Worm (Caenorhabditis elegans) whole organism, young adult: ENCODE data around the gene sptl-3.

Source experiments
- B0019.2 ChIP-seq: fragments of 200-800 bp; sonication (Bioruptor generic); conservative IDR thresholded peaks from 2 replicates; pipeline ENCODE4 v1.3.6; 2022; ENCODE audit warnings: missing genetic modification reagents, missing genetic modification characterization, missing compliant biosample characterization
- B0261.1 ChIP-seq: sonication (generic microtip); optimal IDR thresholded peaks from 2 replicates; lab custom pipeline; 2016; ENCODE audit warnings: mild to moderate bottlenecking, missing genetic modification characterization, moderate library complexity, missing compliant biosample characterization
- F10E7.11 ChIP-seq: sonication (generic microtip); optimal IDR thresholded peaks from 2 replicates; lab custom pipeline; 2017; ENCODE audit warnings: mild to moderate bottlenecking, missing genetic modification characterization, moderate library complexity, missing compliant biosample characterization
- K11D2.4 ChIP-seq: fragments of 200-800 bp; sonication (Bioruptor generic); IDR thresholded peaks from 2 replicates; pipeline ENCODE4 v1.3.6; 2022; ENCODE audit warnings: missing genetic modification reagents, missing genetic modification characterization, missing compliant biosample characterization
- ZK185.1 ChIP-seq: sonication (generic microtip); optimal IDR thresholded peaks from 2 replicates; lab custom pipeline; 2016; ENCODE audit warnings: mild to moderate bottlenecking, missing genetic modification characterization, missing compliant biosample characterization; ENCODE audit not compliant: poor library complexity, severe bottlenecking
- cebp-1 ChIP-seq, 2 experiments: fragments of 200-800 bp in 1 of 2; sonication (Bioruptor generic) in 1 of 2; sonication (generic microtip) in 1 of 2; IDR thresholded peaks in 1 of 2; optimal IDR thresholded peaks in 1 of 2; 2 replicates each; pipeline versions ENCODE4 v1.3.6 to Lab custom; 2017 to 2022; ENCODE audit warnings: missing compliant biosample characterization in 2 of 2, missing genetic modification characterization in 2 of 2, mild to moderate bottlenecking in 1 of 2, missing genetic modification reagents in 1 of 2, moderate library complexity in 1 of 2
- ceh-79 ChIP-seq: sonication (generic microtip); optimal IDR thresholded peaks from 2 replicates; lab custom pipeline; 2017; ENCODE audit warnings: mild to moderate bottlenecking, missing genetic modification characterization, missing compliant biosample characterization
- die-1 ChIP-seq: sonication (generic microtip); optimal IDR thresholded peaks from 2 replicates; lab custom pipeline; 2016; ENCODE audit warnings: missing genotype, mild to moderate bottlenecking, missing genetic modification characterization, missing compliant biosample characterization
- dpff-1 ChIP-seq: sonication (generic microtip); optimal IDR thresholded peaks from 2 replicates; lab custom pipeline; 2017; ENCODE audit warnings: mild to moderate bottlenecking, missing genetic modification characterization, missing compliant biosample characterization
- efl-1 ChIP-seq: fragments of 150-350 bp; optimal IDR thresholded peaks from 2 replicates; lab custom pipeline; 2014; ENCODE audit warnings: missing biosample characterization, missing genetic modification reagents, missing genetic modification characterization
- let-607 ChIP-seq, 2 experiments: fragments of 200-800 bp in 1 of 2; sonication (Bioruptor generic) in 1 of 2; sonication (generic microtip) in 1 of 2; optimal IDR thresholded peaks; 2 replicates each; lab custom pipeline; 2016 to 2018; ENCODE audit warnings: mild to moderate bottlenecking in 2 of 2, missing compliant biosample characterization in 2 of 2, missing genetic modification characterization in 2 of 2, moderate library complexity in 2 of 2, missing genotype in 1 of 2
- lsl-1 ChIP-seq: fragments of 200-800 bp; sonication (Bioruptor generic); optimal IDR thresholded peaks from 2 replicates; lab custom pipeline; 2018; ENCODE audit warnings: mild to moderate bottlenecking, missing genetic modification characterization, moderate library complexity, missing compliant biosample characterization
- mcd-1 ChIP-seq: fragments of 200-800 bp; sonication (Bioruptor generic); IDR thresholded peaks from 2 replicates; pipeline ENCODE4 v1.3.6; 2022; ENCODE audit warnings: missing genetic modification reagents, missing genetic modification characterization, missing compliant biosample characterization
- mes-4 ChIP-seq: sonication (generic microtip); optimal IDR thresholded peaks from 2 replicates; lab custom pipeline; 2016; ENCODE audit warnings: missing genotype, missing genetic modification characterization, missing compliant biosample characterization
- pbrm-1 ChIP-seq: fragments of 200-800 bp; sonication (Bioruptor generic); IDR thresholded peaks from 2 replicates; pipeline ENCODE4 v1.3.6; 2022; ENCODE audit warnings: missing genetic modification reagents, missing genetic modification characterization, missing compliant biosample characterization
- pha-4 ChIP-seq: fragments of 150-350 bp; sonication (generic microtip); optimal IDR thresholded peaks from 2 replicates; lab custom pipeline; 2014; ENCODE audit warnings: missing biosample characterization, missing genetic modification reagents, missing genetic modification characterization
- rcor-1 ChIP-seq: fragments of 200-800 bp; sonication (Bioruptor generic); IDR thresholded peaks from 2 replicates; pipeline ENCODE4 v1.3.6; 2022; ENCODE audit warnings: missing genetic modification reagents, missing genetic modification characterization, missing compliant biosample characterization
- rec-8 ChIP-seq, 2 experiments: sonication (generic microtip); optimal IDR thresholded peaks; 2 replicates each; lab custom pipeline; 2016; ENCODE audit warnings: mild to moderate bottlenecking in 2 of 2, missing genetic modification characterization in 2 of 2, missing genetic modification reagents in 2 of 2, missing genotype in 2 of 2, missing biosample characterization in 1 of 2, missing compliant biosample characterization in 1 of 2, moderate library complexity in 1 of 2
- rpc-1 ChIP-seq, 2 experiments: fragments of 150-350 bp in 1 of 2; sonication (generic microtip) in 1 of 2; optimal IDR thresholded peaks; 2 replicates each; lab custom pipeline; 2014 to 2018; ENCODE audit warnings: missing biosample characterization in 1 of 2, missing genetic modification characterization in 1 of 2, missing genetic modification reagents in 1 of 2, missing genotype in 1 of 2
- snpc-4 ChIP-seq, 5 experiments: fragments of 150-350 bp in 1 of 5; sonication (generic microtip) in 4 of 5; optimal IDR thresholded peaks; 2 replicates each; lab custom pipeline; 2014 to 2018; ENCODE audit warnings: missing genetic modification characterization in 5 of 5, missing biosample characterization in 3 of 5, antibody characterized with exemption in 2 of 5, mild to moderate bottlenecking in 2 of 5, missing compliant biosample characterization in 2 of 5, missing genotype in 2 of 5, moderate library complexity in 2 of 5, missing genetic modification reagents in 1 of 5
- tbx-9 ChIP-seq: sonication (generic microtip); optimal IDR thresholded peaks from 2 replicates; lab custom pipeline; 2016; ENCODE audit warnings: borderline replicate concordance, missing genetic modification characterization, inconsistent platforms, missing compliant biosample characterization
- ztf-18 ChIP-seq: sonication (generic microtip); optimal IDR thresholded peaks from 2 replicates; lab custom pipeline; 2016; ENCODE audit warnings: missing genotype, mild to moderate bottlenecking, missing genetic modification characterization, missing compliant biosample characterization
- ztf-26 ChIP-seq: sonication (generic microtip); optimal IDR thresholded peaks from 2 replicates; lab custom pipeline; 2017; ENCODE audit warnings: missing genetic modification characterization, missing compliant biosample characterization
- ztf-3 ChIP-seq: fragments of 200-800 bp; sonication (Bioruptor generic); optimal IDR thresholded peaks from 2 replicates; lab custom pipeline; 2018; ENCODE audit warnings: mild to moderate bottlenecking, missing genetic modification characterization, missing compliant biosample characterization

sptl-3 gene

DNA sequence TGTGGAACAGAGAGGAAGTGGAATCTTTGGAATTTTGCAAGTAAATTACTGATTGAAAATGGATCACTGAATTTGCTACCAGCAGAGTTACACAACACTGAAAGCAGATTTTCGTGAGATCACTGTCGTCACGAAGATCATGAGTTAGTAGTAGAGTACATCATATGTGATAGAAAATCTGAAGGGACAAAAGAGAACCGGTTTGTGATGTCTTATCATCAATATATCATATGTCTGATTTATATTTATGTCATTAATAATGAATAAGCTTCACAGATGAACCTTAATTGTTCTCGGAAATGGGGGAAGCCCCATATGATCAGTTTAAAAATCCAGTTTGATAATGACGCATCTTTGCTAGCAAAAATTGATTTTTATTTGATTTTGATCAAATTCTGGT lies 42.9 kb downstream of the sptl-3 start:
- TF ChIP-seq rcor-1 (GFP tag; lab: Robert Waterston, UW) (no peak), die-1 (tag; lab: Kevin White, UChicago) (no peak), tbx-9 (tag; lab: Kevin White, UChicago) (no peak), lsl-1 (GFP tag; lab: Kevin White, UChicago) (no peak), B0261.1 (no peak), ceh-79 (tag; lab: Kevin White, UChicago) (no peak), dpff-1 (tag; lab: Kevin White, UChicago) (no peak), ZK185.1 (tag; lab: Kevin White, UChicago) (no peak), pbrm-1 (GFP tag; lab: Robert Waterston, UW) (no peak), efl-1 (GFP tag; lab: Kevin White, UChicago) (no peak), mes-4 (no peak), let-607 (tag; optimal IDR thresholded peaks at IDR 0.05; lab: Kevin White, UChicago) (no peak), rpc-1 (optimal IDR thresholded peaks at IDR 0.05; lab: Kevin White, UChicago) (no peak), rpc-1 (tag; optimal IDR thresholded peaks at IDR 0.05; lab: Kevin White, UChicago) (no peak), cebp-1 (GFP tag; IDR thresholded peaks at IDR 0.05; lab: Robert Waterston, UW) (no peak), cebp-1 (tag; optimal IDR thresholded peaks at IDR 0.05; lab: Kevin White, UChicago) (no peak), snpc-4 (GFP tag; optimal IDR thresholded peaks at IDR 0.05; lab: Kevin White, UChicago) (no peak), snpc-4 (tag; optimal IDR thresholded peaks at IDR 0.05; lab: Kevin White, UChicago) (no peak), ztf-3 (GFP tag; lab: Kevin White, UChicago) (no peak), ztf-26 (tag; lab: Kevin White, UChicago) (no peak)

DNA sequence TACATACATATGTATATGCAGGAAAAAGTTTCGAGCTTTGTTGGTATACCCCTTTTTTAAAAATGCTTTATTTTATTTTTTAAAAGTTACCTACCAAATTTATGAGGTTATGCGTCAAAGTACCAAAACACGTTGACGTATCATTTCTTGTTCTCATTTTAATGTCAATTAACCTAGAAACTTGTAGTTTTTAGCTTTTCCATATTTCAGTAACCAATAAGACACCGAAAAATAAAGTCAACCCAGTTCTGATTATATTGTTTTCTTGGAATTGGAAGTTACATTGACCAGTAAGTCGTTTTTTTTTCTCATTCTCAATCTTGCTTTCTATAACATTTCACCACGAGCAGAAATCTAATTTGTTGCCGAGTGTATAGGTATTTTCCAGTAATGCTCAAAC lies 43.7 kb downstream of the sptl-3 start, which contains the start of gene srw-145:
srw-145 (plus strand) TSS at position 301 of the 400 bp plus-strand sequence.
- no peak for TF ChIP-seq pha-4 (tag; lab: Kevin White, UChicago)
- TF ChIP-seq snpc-4 (GFP tag; optimal IDR thresholded peaks at IDR 0.05; lab: Kevin White, UChicago): no peak
- no peak for TF ChIP-seq snpc-4 (tag; optimal IDR thresholded peaks at IDR 0.05; lab: Kevin White, UChicago)
- TF ChIP-seq ztf-26 (tag; lab: Kevin White, UChicago): no peak
- no peak for TF ChIP-seq mcd-1 (GFP tag; lab: Robert Waterston, UW)
- no peak for TF ChIP-seq F10E7.11 (tag; lab: Kevin White, UChicago)
- TF ChIP-seq K11D2.4 (GFP tag; lab: Robert Waterston, UW): no peak
- TF ChIP-seq, all 124 proteins: peak for 0

DNA sequence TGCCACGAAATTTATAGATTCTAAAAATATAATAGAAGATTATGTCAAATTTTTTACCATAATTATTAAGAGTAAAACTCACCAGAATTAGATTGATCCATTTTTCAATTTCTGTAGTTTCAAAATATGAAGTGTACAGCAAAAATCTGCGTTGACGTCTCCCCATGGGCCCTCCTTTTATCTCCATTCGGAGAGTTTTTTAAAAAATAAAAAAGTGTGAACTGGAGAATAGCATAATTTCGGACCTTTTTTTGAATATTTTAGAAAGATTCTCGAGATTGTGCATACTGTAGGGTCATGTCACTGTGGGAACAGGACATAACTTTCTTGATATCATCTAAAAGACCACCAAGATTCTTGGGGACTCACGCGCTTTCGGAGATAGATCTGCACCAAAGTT lies 49.0 kb downstream of the sptl-3 start, which contains the start of gene dpr-1:
dpr-1 (minus strand) TSS at position 101 of the 400 bp plus-strand sequence.
- TF ChIP-seq rec-8 (tag; optimal IDR thresholded peaks at IDR 0.05; lab: Kevin White, UChicago) (no peak), B0019.2 (GFP tag; lab: Robert Waterston, UW) (no peak), ztf-18 (tag; lab: Kevin White, UChicago) (no peak)
